Worm (Caenorhabditis elegans): ENCODE measurements around the gene madf-9.

The madf-9 gene

DNA sequence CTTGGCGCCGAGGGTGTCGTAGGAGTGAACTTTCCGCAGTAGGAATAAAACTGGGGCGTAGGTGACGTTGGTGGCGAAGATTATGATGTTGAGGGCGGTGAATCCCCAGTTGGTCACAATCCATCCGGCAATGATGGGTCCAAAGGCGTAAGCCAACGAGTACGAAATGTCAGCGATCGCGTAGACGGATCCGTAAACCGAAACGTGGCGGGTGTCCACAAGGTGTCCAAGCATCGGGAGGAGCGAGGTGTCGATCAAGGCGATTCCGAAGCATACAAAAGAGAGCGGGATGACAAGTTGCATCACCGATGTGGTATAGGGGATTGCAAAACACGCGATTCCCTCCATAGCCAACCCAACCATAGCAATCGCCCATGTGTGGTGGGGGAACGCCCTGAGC, 18.2 kb upstream of the madf-9 start:
- TF ChIP-seq pqm-1 (tag; optimal IDR thresholded peaks at IDR 0.05) = no peak
- TF ChIP-seq nhr-67 (tag; optimal IDR thresholded peaks at IDR 0.05) = no peak
- no peak for TF ChIP-seq skn-1 (tag; optimal IDR thresholded peaks at IDR 0.05)
- TF ChIP-seq eor-1 (tag; optimal IDR thresholded peaks at IDR 0.05) = no peak
- no peak for TF ChIP-seq nhr-77 (tag; optimal IDR thresholded peaks at IDR 0.05)
- TF ChIP-seq sea-2 (GFP tag; optimal IDR thresholded peaks at IDR 0.05) = no peak
- no peak for TF ChIP-seq jun-1 (tag; optimal IDR thresholded peaks at IDR 0.05)
- no peak for TF ChIP-seq ama-1 (optimal IDR thresholded peaks at IDR 0.05)

DNA sequence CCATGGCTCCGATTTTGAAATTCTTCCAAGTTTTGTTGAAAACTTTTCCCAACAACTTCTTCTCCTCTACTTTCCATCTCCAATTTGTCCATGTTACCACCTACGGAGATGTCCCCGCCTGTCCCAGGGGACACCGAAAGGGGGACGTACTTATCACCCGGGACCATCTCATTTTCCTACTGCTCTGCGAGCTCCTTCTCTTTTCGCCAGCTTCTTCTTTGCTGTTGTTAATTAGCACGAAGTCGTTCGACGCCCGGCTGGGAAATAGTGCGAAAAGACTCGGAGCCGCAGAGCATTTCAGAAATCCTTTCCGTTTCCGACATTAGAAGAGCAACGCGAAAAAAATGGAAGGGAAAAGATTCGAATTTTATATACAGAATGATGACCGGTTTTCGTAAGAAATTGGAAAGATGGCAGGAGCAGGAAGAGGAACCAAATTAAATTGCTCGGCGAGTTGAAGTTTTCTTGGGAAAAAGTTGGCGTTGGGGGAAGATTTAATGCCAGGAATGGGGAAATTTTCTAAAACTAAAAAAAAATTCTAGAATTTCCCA, 15.0 kb upstream of the madf-9 start:
- TF ChIP-seq elt-2 (tag; optimal IDR thresholded peaks at IDR 0.05) (no peak), ceh-28 (tag; optimal IDR thresholded peaks at IDR 0.05) (no peak), sea-2 (GFP tag; optimal IDR thresholded peaks at IDR 0.05) (no peak), nhr-11 (tag; optimal IDR thresholded peaks at IDR 0.05) (no peak), ztf-4 (tag; optimal IDR thresholded peaks at IDR 0.05) (no peak), nhr-25 (tag; optimal IDR thresholded peaks at IDR 0.05) (no peak), nhr-23 (tag; optimal IDR thresholded peaks at IDR 0.05) (no peak), nfya-1 (tag; optimal IDR thresholded peaks at IDR 0.05; ENCODE audit: insufficient read depth) (no peak), ceh-16 (tag; optimal IDR thresholded peaks at IDR 0.05) (no peak), snpc-4 (tag; optimal IDR thresholded peaks at IDR 0.05) (no peak), unc-62 (GFP tag; optimal IDR thresholded peaks at IDR 0.05) (no peak), nhr-12 (tag; optimal IDR thresholded peaks at IDR 0.05) (no peak), elt-3 (tag; optimal IDR thresholded peaks at IDR 0.05) (no peak)

DNA sequence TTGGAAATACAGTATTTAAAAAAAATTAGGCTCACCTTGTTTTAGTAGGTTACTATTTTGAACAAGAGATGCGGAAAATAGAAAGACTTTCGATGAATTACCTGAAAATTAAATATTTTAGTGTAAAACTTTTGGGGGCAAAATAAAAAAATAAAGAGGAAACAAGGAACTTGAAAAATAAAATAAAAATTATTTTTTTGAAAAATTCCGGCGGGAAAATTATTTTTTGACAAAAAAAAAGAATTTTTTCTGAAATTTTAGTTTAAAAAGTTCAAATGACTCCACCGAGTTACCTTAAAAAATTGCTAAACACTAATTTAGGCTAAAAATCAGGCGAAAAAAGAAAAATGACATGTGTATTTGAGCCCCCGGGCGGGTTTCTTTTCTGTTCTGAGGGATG, 12.3 kb upstream of the madf-9 start, which contains the start of the genes cha-1 and unc-17:
Gene cha-1, minus strand, starts transcription at position 101 of the 400 bp plus-strand sequence.
Gene unc-17, minus strand, starts transcription at position 103 of the 400 bp plus-strand sequence.
- TF ChIP-seq eor-1 (tag; optimal IDR thresholded peaks at IDR 0.05) (no peak), pqm-1 (tag; optimal IDR thresholded peaks at IDR 0.05) (no peak), lin-39 (tag; optimal IDR thresholded peaks at IDR 0.05) (no peak), sea-2 (GFP tag; optimal IDR thresholded peaks at IDR 0.05) (no peak), jun-1 (tag; optimal IDR thresholded peaks at IDR 0.05) (no peak), nhr-67 (tag; optimal IDR thresholded peaks at IDR 0.05) (no peak), mdl-1 (tag; optimal IDR thresholded peaks at IDR 0.05) (no peak), nhr-43 (tag; optimal IDR thresholded peaks at IDR 0.05; ENCODE audit: poor library complexity, severe bottlenecking) (no peak), elt-2 (tag; optimal IDR thresholded peaks at IDR 0.05) (no peak), hmg-11 (tag; optimal IDR thresholded peaks at IDR 0.05) (no peak), snpc-4 (tag; optimal IDR thresholded peaks at IDR 0.05) (no peak), aly-2 (tag; optimal IDR thresholded peaks at IDR 0.05) (no peak), daf-12 (tag; optimal IDR thresholded peaks at IDR 0.05) (no peak), fos-1 (tag; optimal IDR thresholded peaks at IDR 0.05) (no peak), nhr-76 (tag; optimal IDR thresholded peaks at IDR 0.05) (no peak)

DNA sequence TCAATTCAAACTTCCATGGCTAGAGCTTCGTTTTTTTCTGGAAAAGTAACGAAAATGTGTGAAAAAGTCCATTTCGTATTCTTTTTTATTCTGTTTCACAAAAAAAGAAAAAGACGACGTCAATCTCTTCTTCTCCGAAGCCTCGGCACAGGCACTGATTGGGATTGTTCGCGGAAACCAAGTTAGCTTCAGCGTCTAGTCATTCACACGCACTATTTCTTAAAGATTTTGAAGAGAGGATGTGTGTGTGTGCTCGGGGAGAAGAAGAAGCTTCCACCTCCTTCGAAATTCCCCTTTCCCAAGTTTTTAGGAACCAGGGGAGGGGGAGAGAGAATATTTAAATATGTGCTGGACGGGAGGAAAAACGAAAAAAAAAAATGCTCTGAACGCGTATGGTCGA, 10.4 kb upstream of the madf-9 start:
- TF ChIP-seq fkh-10 (GFP tag; optimal IDR thresholded peaks at IDR 0.05) = peak; percentile 84
- peak; percentile 25 for TF ChIP-seq nfya-1 (tag; optimal IDR thresholded peaks at IDR 0.05; ENCODE audit: insufficient read depth)
- TF ChIP-seq hmg-11 (tag; optimal IDR thresholded peaks at IDR 0.05) = no peak

DNA sequence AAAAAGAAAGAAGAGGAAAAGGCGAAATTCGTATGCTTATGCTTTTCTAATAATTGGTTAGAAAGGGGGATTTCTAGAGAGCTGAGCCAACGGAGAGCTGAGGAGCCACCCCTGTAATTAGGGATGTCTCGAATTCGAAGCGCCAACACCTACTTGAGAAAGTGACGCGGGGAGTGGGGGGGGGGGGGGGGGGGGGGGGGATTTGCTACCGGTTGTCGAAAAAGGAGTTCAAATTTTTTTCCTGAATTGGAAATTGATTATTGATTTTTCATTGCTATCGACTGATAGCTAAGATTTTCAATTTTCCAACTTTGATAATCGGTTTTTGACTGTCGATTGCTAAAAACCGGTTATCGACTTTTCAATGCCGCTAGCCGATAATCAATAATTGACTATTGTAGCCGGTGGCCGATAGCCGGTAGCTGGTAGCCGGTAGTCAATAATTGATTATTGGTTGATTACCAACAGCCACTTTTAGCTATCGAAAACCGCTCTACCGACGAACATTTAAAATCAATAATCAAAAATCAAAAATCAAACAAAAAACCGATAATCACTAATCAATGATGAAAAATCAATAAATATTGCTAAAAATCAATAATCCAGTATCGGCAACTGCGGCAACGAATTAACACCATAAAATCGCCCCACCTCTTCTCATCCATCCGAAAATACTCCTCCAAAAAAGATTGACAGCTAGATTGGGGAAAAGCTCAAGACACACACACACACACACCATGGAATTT, 7.8 kb upstream of the madf-9 start:
- TF ChIP-seq ceh-28 (tag; optimal IDR thresholded peaks at IDR 0.05) (peak; percentile 81), ama-1 (optimal IDR thresholded peaks at IDR 0.05) (no peak)

DNA sequence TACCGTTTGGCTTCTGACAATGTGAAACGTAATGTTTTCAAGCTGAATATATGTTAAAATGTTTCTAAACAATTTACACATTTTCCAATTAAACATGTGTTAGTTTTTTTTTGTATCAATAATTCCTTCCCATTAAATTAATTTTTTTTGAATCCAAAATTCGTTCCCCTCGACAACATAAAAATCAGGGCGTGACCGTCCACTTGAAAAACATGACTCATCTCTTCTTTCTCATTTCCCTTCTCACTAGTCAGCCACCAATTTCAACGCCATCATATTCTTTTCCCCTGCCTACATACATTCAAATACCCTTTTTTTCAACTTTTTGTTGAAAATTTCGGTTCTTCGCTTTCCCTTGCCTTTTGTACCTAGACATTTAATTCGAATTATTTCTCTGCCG, 4.4 kb upstream of the madf-9 start:
- no peak for TF ChIP-seq nhr-76 (tag; optimal IDR thresholded peaks at IDR 0.05)
- TF ChIP-seq unc-39 (tag; optimal IDR thresholded peaks at IDR 0.05) = no peak
- no peak for TF ChIP-seq nhr-67 (tag; optimal IDR thresholded peaks at IDR 0.05)
- TF ChIP-seq aly-2 (tag; optimal IDR thresholded peaks at IDR 0.05) = no peak
- no peak for TF ChIP-seq R02D3.7 (tag; optimal IDR thresholded peaks at IDR 0.05)
- no peak for TF ChIP-seq ama-1 (optimal IDR thresholded peaks at IDR 0.05)
- TF ChIP-seq jun-1 (tag; optimal IDR thresholded peaks at IDR 0.05) = no peak
- TF ChIP-seq fkh-10 (GFP tag; optimal IDR thresholded peaks at IDR 0.05) = no peak
- TF ChIP-seq mml-1 (tag; optimal IDR thresholded peaks at IDR 0.05) = no peak
- TF ChIP-seq elt-3 (tag; optimal IDR thresholded peaks at IDR 0.05) = no peak
- TF ChIP-seq ceh-28 (tag; optimal IDR thresholded peaks at IDR 0.05) = no peak
- TF ChIP-seq nhr-237 (tag; optimal IDR thresholded peaks at IDR 0.05) = no peak
- no peak for TF ChIP-seq snpc-4 (tag; optimal IDR thresholded peaks at IDR 0.05)
- TF ChIP-seq elt-2 (tag; optimal IDR thresholded peaks at IDR 0.05) = no peak
